Fruit fly (Drosophila melanogaster) Kc167 (cell line): ENCODE measurements around the gene CG17219.

Experiments used
- Myc ChIP-seq: fragments of >200 bp; optimal IDR thresholded peaks from 2 replicates; lab custom pipeline; 2017; ENCODE audit warnings: missing external identifiers
- h ChIP-seq: fragments of >200 bp; optimal IDR thresholded peaks from 3 replicates; lab custom pipeline; 2018; ENCODE audit warnings: missing external identifiers
- psq ChIP-seq: fragments of >200 bp; optimal IDR thresholded peaks from 2 replicates; lab custom pipeline; 2017; ENCODE audit warnings: missing external identifiers
- ttk ChIP-seq: sonication (Bioruptor generic); optimal IDR thresholded peaks from 2 replicates; lab custom pipeline; 2017; ENCODE audit warnings: missing external identifiers

DNA sequence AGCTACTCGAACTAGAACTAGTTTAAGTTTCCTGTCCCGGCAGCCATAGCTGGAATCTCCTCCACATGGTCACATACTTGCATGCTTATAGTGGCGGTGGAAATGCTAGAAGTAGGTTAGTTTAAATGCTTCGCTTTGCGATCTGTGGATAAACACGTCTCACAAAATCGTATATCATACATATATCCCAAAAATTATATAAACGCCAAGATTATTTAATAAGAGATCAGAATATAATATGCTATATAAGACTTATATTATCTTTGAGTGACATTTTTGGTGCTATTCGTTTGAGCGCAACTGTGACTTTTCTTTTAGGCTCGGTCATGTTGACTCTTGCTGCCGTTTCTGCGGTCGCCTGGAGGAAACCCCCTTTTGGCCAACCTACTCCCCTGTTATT, 27.1 kb upstream of the CG17219 start:
- TF ChIP-seq psq (no peak), ttk (lab: Kevin White, UChicago) (no peak), Myc (no peak), h (no peak)
